Fruit fly (Drosophila melanogaster) whole organism, wandering third instar larva: ENCODE data around the gene Axud1.

Experiments
- CG32264 ChIP-seq: fragments of 200-800 bp; sonication (Bioruptor generic); optimal IDR thresholded peaks from 2 replicates; lab custom pipeline; 2016; ENCODE audit warnings: missing biosample characterization, missing genetic modification characterization
- CG9705 ChIP-seq: fragments of 200-800 bp; sonication (Bioruptor generic); optimal IDR thresholded peaks from 2 replicates; lab custom pipeline; 2018; ENCODE audit warnings: missing biosample characterization, mild to moderate bottlenecking, missing genetic modification characterization
- CrebA ChIP-seq: fragments of 200-800 bp; sonication (Bioruptor generic); optimal IDR thresholded peaks from 2 replicates; lab custom pipeline; 2016; ENCODE audit warnings: missing biosample characterization, mild to moderate bottlenecking, missing genetic modification characterization, borderline replicate concordance
- Dfd ChIP-seq: fragments of >200 bp; optimal IDR thresholded peaks from 2 replicates; lab custom pipeline; 2017; ENCODE audit warnings: missing biosample characterization, missing genetic modification characterization
- Dif ChIP-seq: fragments of 200-275, 200-300 bp; sonication (Bioruptor generic); optimal IDR thresholded peaks from 2 replicates; lab custom pipeline; 2018; ENCODE audit warnings: missing biosample characterization, missing genetic modification characterization; ENCODE audit not compliant: partially characterized antibody
- HLH106 ChIP-seq: fragments of 200-800 bp; optimal IDR thresholded peaks from 3 replicates; lab custom pipeline; 2019; ENCODE audit warnings: missing biosample characterization, mild to moderate bottlenecking, missing genetic modification characterization, moderate library complexity
- Hnf4 ChIP-seq: fragments of 200-800 bp; sonication (Bioruptor generic); optimal IDR thresholded peaks from 2 replicates; lab custom pipeline; 2016; ENCODE audit warnings: missing biosample characterization, mild to moderate bottlenecking, missing genetic modification characterization
- Hr83 ChIP-seq: fragments of 200-300 bp; sonication (Bioruptor generic); optimal IDR thresholded peaks from 2 replicates; lab custom pipeline; 2016; ENCODE audit warnings: missing biosample characterization, mild to moderate bottlenecking, missing genetic modification characterization, moderate library complexity; ENCODE audit not compliant: poor library complexity, severe bottlenecking
- Jra ChIP-seq: sonication (Bioruptor generic); optimal IDR thresholded peaks from 2 replicates; lab custom pipeline; 2016; ENCODE audit warnings: missing biosample characterization, missing genetic modification characterization
- Myc ChIP-seq: fragments of >200 bp; optimal IDR thresholded peaks from 2 replicates; lab custom pipeline; 2017
- OdsH ChIP-seq: fragments of 200-800 bp; sonication (Bioruptor generic); optimal IDR thresholded peaks from 2 replicates; lab custom pipeline; 2016; ENCODE audit warnings: missing biosample characterization, mild to moderate bottlenecking, missing genetic modification characterization
- Rel ChIP-seq, 2 experiments: fragments of 200-800 bp; sonication (Bioruptor generic) in 1 of 2; optimal IDR thresholded peaks; 2 replicates in 1 of 2; 3 replicates in 1 of 2; lab custom pipeline; 2016 to 2019; ENCODE audit warnings: mild to moderate bottlenecking in 2 of 2, missing biosample characterization in 2 of 2, missing genetic modification characterization in 2 of 2, moderate library complexity in 1 of 2
- Sp1 ChIP-seq: fragments of 200-800 bp; sonication (Bioruptor generic); optimal IDR thresholded peaks from 3 replicates; lab custom pipeline; 2019; ENCODE audit warnings: missing biosample characterization, mild to moderate bottlenecking, missing genetic modification characterization, moderate library complexity
- Vsx2 ChIP-seq: fragments of 200-300, 225-300 bp; sonication (Bioruptor generic); optimal IDR thresholded peaks from 2 replicates; lab custom pipeline; 2018; ENCODE audit warnings: missing biosample characterization, missing genetic modification characterization; ENCODE audit not compliant: partially characterized antibody
- br ChIP-seq: fragments of 200-800 bp; sonication (Bioruptor generic); optimal IDR thresholded peaks from 2 replicates; lab custom pipeline; 2016; ENCODE audit warnings: missing biosample characterization, missing genetic modification characterization
- brk ChIP-seq: fragments of 200-800 bp; sonication (Bioruptor generic); optimal IDR thresholded peaks from 2 replicates; lab custom pipeline; 2016; ENCODE audit warnings: missing biosample characterization, mild to moderate bottlenecking, missing genetic modification characterization
- dl ChIP-seq, 2 experiments: fragments of 175-275, 200-275 bp in 1 of 2; fragments of 200-275 bp in 1 of 2; sonication (Bioruptor generic); optimal IDR thresholded peaks; lab custom pipeline; 2018; ENCODE audit warnings: mild to moderate bottlenecking in 2 of 2, missing biosample characterization in 2 of 2, missing genetic modification characterization in 2 of 2, moderate library complexity in 2 of 2; ENCODE audit not compliant: partially characterized antibody in 2 of 2, insufficient read depth in 1 of 2
- dmrt93B ChIP-seq: fragments of 200-800 bp; sonication (Bioruptor generic); optimal IDR thresholded peaks from 2 replicates; lab custom pipeline; 2018; ENCODE audit warnings: missing biosample characterization, mild to moderate bottlenecking, missing genetic modification characterization
- dsf ChIP-seq: sonication (Bioruptor generic); optimal IDR thresholded peaks from 2 replicates; lab custom pipeline; 2016; ENCODE audit warnings: missing biosample characterization, missing genetic modification characterization, borderline replicate concordance
- ey ChIP-seq: fragments of 200-800 bp; sonication (Bioruptor generic); optimal IDR thresholded peaks from 2 replicates; lab custom pipeline; 2016; ENCODE audit warnings: missing biosample characterization, missing genetic modification characterization
- foxo ChIP-seq, 2 experiments: fragments of 200-800 bp; sonication (Bioruptor generic); optimal IDR thresholded peaks; 2 replicates in 1 of 2; 3 replicates in 1 of 2; lab custom pipeline; 2016 to 2017; ENCODE audit warnings: missing biosample characterization in 2 of 2, missing genetic modification characterization in 2 of 2
- fru ChIP-seq: fragments of 200-800 bp; sonication (Bioruptor generic); optimal IDR thresholded peaks from 3 replicates; lab custom pipeline; 2016; ENCODE audit warnings: missing biosample characterization, mild to moderate bottlenecking, missing genetic modification characterization
- h ChIP-seq: fragments of 200-800 bp; sonication (Bioruptor generic); optimal IDR thresholded peaks from 3 replicates; lab custom pipeline; 2016; ENCODE audit warnings: missing biosample characterization, mild to moderate bottlenecking, missing genetic modification characterization
- lola ChIP-seq: fragments of >200 bp; optimal IDR thresholded peaks from 2 replicates; lab custom pipeline; 2017; ENCODE audit warnings: missing biosample characterization, missing genetic modification characterization
- psq ChIP-seq: fragments of 200-800 bp; sonication (Bioruptor generic); optimal IDR thresholded peaks from 3 replicates; lab custom pipeline; 2017; ENCODE audit warnings: missing biosample characterization, mild to moderate bottlenecking, missing genetic modification characterization, moderate library complexity
- rgr ChIP-seq: fragments of 200-800 bp; sonication (Bioruptor generic); optimal IDR thresholded peaks from 3 replicates; lab custom pipeline; 2016; ENCODE audit warnings: missing biosample characterization, mild to moderate bottlenecking, missing genetic modification characterization
- sage ChIP-seq: fragments of 200-800 bp; sonication (Bioruptor generic); optimal IDR thresholded peaks from 2 replicates; lab custom pipeline; 2016; ENCODE audit warnings: missing biosample characterization, mild to moderate bottlenecking, missing genetic modification characterization
- sv ChIP-seq: fragments of 200-800 bp; sonication (Bioruptor generic); optimal IDR thresholded peaks from 3 replicates; lab custom pipeline; 2016; ENCODE audit warnings: missing biosample characterization, missing genetic modification characterization
- usp ChIP-seq: fragments of >200 bp; optimal IDR thresholded peaks from 2 replicates; lab custom pipeline; 2017; ENCODE audit warnings: missing biosample characterization, missing genetic modification characterization
- woc ChIP-seq: sonication (Bioruptor generic); optimal IDR thresholded peaks from 2 replicates; lab custom pipeline; 2016; ENCODE audit warnings: missing biosample characterization, mild to moderate bottlenecking, missing genetic modification characterization

Gene Axud1

DNA sequence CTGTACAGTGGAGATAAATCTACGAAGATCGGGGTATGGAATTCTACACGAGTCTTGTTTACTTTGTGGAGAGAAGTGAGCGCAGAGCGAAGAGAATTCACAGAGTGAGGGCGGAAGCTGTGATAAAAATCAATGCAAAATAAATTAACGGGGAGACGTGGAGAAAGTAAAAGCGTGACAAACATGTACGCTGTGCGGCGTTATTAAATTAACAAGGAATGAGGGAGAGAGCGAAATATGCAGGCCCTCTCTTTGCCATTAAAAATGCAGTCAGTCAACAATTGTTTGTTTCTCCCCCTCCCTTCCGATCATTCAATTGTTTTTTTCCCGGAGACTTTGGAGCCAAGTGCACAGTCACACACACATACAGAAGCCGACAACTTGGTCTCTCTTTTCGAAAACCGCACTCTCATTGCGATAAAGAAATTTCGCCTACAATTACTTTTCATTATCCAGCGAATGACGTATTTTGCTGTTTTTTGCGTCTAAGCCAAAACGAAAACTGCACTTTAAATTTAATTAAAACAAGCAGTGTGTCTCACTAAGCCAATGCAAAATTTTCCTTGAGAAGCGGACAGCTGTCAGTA lies 2.2 kb upstream of the Axud1 start:
- TF ChIP-seq usp (GFP tag; lab: Kevin White, UChicago) = no peak
- no peak for TF ChIP-seq CG9705 (GFP tag; lab: Kevin White, UChicago)
- TF ChIP-seq sv (GFP tag; lab: Kevin White, UChicago) = no peak
- TF ChIP-seq Hnf4 = peak; percentile 86
- TF ChIP-seq fru (GFP tag; lab: Kevin White, UChicago) = peak; percentile 70
- no peak for TF ChIP-seq foxo (GFP tag; optimal IDR thresholded peaks at IDR 0.05; lab: Kevin White, UChicago)
- no peak for TF ChIP-seq sage (GFP tag; lab: Kevin White, UChicago)
- TF ChIP-seq h = peak; percentile 29
- no peak for TF ChIP-seq lola
- no peak for TF ChIP-seq Rel (GFP tag; optimal IDR thresholded peaks at IDR 0.05; lab: Kevin White, UChicago)
- TF ChIP-seq Rel (tag; optimal IDR thresholded peaks at IDR 0.05; lab: Kevin White, UChicago) = peak; percentile 36

DNA sequence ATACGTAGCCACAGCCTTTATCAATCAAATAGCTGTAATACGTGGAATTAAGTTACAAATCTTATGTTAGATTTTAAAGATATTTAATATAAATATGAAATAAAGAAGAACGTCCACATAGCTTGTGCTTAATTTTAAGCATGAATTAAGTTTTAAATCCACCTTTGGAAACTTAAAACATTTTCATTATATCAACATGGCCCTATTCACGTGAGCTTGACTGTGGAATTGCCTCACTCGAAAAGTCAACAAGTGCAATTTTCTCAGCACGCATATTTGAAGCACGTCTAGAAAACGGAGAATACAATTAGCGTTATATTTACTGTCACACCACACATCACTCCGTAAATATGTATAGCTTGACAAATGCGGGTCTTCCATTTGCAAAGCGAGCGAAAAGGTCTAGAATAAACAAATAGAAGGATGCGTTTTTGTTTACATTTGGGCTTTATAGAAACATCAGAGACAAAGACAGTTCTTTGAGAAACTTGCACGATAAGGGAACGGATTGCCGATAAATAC lies 1.5 kb upstream of the Axud1 start:
- peak; percentile 93 for TF ChIP-seq brk
- TF ChIP-seq CG32264 (GFP tag; lab: Kevin White, UChicago) = peak; percentile 65
- TF ChIP-seq h = peak; percentile 96
- TF ChIP-seq HLH106 (tag; lab: Kevin White, UChicago) = peak; percentile 97
- no peak for TF ChIP-seq usp (GFP tag; lab: Kevin White, UChicago)
- peak; percentile 82 for TF ChIP-seq Hnf4
- TF ChIP-seq dl (GFP tag; optimal IDR thresholded peaks at IDR 0.05; lab: Kevin White, UChicago; ENCODE audit: insufficient read depth in 1 of 2, partially characterized antibody in 2 of 2) = no peak
- TF ChIP-seq foxo (GFP tag; optimal IDR thresholded peaks at IDR 0.05; lab: Kevin White, UChicago) = peak in 1 of 2 experiments; percentile 95
- TF ChIP-seq dmrt93B (GFP tag; lab: Kevin White, UChicago) = peak; percentile 91
- TF ChIP-seq lola = no peak
- peak; percentile 89 for TF ChIP-seq psq (GFP tag; lab: Kevin White, UChicago)
- peak; percentile 51 for TF ChIP-seq Hr83 (GFP tag; lab: Kevin White, UChicago)
- no peak for TF ChIP-seq Dfd (GFP tag; lab: Kevin White, UChicago)
- TF ChIP-seq Vsx2 (GFP tag; lab: Kevin White, UChicago) = no peak
- TF ChIP-seq OdsH (GFP tag; lab: Kevin White, UChicago) = peak; percentile 92
- TF ChIP-seq Jra (GFP tag; lab: Kevin White, UChicago) = no peak
- peak; percentile 93 for TF ChIP-seq fru (GFP tag; lab: Kevin White, UChicago)
- TF ChIP-seq Sp1 (GFP tag; lab: Kevin White, UChicago) = peak; percentile 97
- TF ChIP-seq sv (GFP tag; lab: Kevin White, UChicago) = peak; percentile 85
- TF ChIP-seq ey (GFP tag; lab: Kevin White, UChicago) = peak; percentile 91
- peak; percentile 88 for TF ChIP-seq CG9705 (GFP tag; lab: Kevin White, UChicago)
- peak; percentile 94 for TF ChIP-seq Rel (GFP tag; optimal IDR thresholded peaks at IDR 0.05; lab: Kevin White, UChicago)
- peak; percentile 84 for TF ChIP-seq Rel (tag; optimal IDR thresholded peaks at IDR 0.05; lab: Kevin White, UChicago)
- TF ChIP-seq rgr (GFP tag; lab: Kevin White, UChicago) = peak; percentile 96
- TF ChIP-seq sage (GFP tag; lab: Kevin White, UChicago) = peak; percentile 96
- TF ChIP-seq dsf = peak; percentile 41
- peak; percentile 84 for TF ChIP-seq br (GFP tag; lab: Kevin White, UChicago)
- TF ChIP-seq woc (GFP tag; lab: Kevin White, UChicago) = peak; percentile 78
- no peak for TF ChIP-seq Myc (lab: Kevin White, UChicago)

DNA sequence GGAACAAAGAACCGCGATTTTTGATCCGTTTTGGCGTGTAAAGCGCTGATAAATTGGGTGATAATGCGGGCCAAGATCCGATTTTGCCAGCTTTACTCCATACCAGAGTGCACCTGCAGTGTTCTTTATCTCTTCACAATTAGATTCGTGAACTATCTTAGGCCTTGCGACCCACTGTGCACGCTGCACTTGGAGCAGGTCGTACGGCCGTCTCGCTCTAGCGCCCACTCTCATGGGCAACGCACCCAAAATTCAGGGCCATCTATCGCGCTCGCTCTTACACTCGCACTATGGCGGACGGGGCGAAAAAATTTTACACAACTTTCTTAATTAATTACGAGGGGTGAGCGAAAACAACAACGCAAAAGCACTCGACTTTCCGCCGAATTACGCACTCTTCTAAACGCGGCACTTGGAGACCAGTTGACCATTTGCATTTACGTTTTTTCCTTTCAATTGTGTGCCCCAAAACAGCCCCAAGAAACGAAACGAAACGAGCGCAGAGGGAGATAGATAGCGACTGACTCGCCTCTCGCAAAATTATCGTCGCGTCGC lies 868 bp upstream of the Axud1 start:
- TF ChIP-seq rgr (GFP tag; lab: Kevin White, UChicago) (peak; percentile 6), CrebA (GFP tag; lab: Kevin White, UChicago) (no peak), Myc (lab: Kevin White, UChicago) (no peak), HLH106 (tag; lab: Kevin White, UChicago) (no peak), Dif (GFP tag; lab: Kevin White, UChicago) (peak; percentile 55), woc (GFP tag; lab: Kevin White, UChicago) (peak; percentile 71), Sp1 (GFP tag; lab: Kevin White, UChicago) (no peak), dl (GFP tag; optimal IDR thresholded peaks at IDR 0.05; lab: Kevin White, UChicago; ENCODE audit: insufficient read depth in 1 of 2, partially characterized antibody in 2 of 2) (peak; percentile 23 to 35), Hr83 (GFP tag; lab: Kevin White, UChicago) (peak; percentile 32)
- TF ChIP-seq, all 38 proteins: peak for 5
